Worm (Caenorhabditis elegans): ENCODE results near the gene appg-2.

ce11 chrII:8825769-8826168 lies 24.8 kb downstream of the appg-2 start, which contains the start of gene nas-25:
- no peak for TF ChIP-seq dao-5 (tag; optimal IDR thresholded peaks at IDR 0.05)
- no peak for TF ChIP-seq him-1 (tag; optimal IDR thresholded peaks at IDR 0.05)
- no peak for TF ChIP-seq W03F9.2 (tag; optimal IDR thresholded peaks at IDR 0.05)
